Fruit fly (Drosophila melanogaster): ENCODE data around the gene CG33268.

DNA sequence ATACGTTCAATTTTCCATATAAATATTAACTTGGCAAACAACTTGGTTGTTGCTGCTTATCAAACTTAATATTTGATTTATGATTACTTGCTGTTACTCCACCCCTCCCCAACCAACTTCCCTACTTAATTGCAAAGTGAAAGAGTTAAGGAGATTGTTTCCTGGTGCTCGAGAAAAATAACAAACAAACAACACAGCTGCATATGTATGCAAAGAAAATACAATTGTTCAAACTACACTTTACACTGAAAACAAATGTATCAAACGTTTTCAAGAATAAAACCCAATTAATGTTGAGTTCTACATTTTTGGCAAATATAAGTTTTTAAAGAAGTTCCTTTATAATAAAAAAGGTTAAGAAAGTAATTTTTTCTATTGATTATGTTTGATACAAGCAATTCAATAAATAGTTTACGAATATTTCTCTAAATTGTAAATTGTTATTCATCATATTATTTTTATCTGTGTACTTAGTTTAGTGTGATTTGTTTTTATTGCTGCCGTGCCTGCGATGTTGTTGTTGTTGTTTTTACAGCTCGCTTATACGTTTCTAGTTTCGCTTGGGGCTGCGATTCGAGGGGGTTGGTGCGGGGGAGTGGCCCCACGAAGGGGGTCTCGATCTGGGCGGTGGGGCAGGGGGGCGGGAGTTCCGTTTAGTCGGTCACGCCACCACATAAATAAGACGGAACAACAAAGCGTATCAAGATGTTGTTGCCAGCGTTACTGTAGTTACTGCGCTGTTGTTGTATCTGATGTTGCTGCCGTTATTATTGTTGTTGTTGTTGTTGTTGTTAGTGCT is 35.2 kb downstream of the CG33268 start:
- TF ChIP-seq kay (GFP tag; ENCODE audit: borderline replicate concordance) (no peak), CG5204 (GFP tag; optimal IDR thresholded peaks at IDR 0.05) (peak; percentile 33), CG33017 (tag; optimal IDR thresholded peaks at IDR 0.05) (peak; percentile 77), pad (GFP tag; optimal IDR thresholded peaks at IDR 0.05) (no peak), cnc (optimal IDR thresholded peaks at IDR 0.05) (no peak), toe (GFP tag; optimal IDR thresholded peaks at IDR 0.05) (no peak), ovo (GFP tag; optimal IDR thresholded peaks at IDR 0.05) (no peak), CG7045 (GFP tag; optimal IDR thresholded peaks at IDR 0.05) (peak; percentile 70), CG1620 (GFP tag; optimal IDR thresholded peaks at IDR 0.05) (no peak), bab1 (GFP tag; optimal IDR thresholded peaks at IDR 0.05) (no peak), Mnt (GFP tag; optimal IDR thresholded peaks at IDR 0.05) (no peak)

Measured in whole organism, adult.